Worm (Caenorhabditis elegans) whole organism, midembryonic: ENCODE data around the gene art-1.

Source experiments
- T22C8.4 ChIP-seq: fragments of 200-800 bp; sonication (Bioruptor generic); IDR thresholded peaks from 2 replicates; pipeline ENCODE4 v1.3.6; 2022; ENCODE audit warnings: missing genetic modification characterization, missing compliant biosample characterization
- cog-1 ChIP-seq: sonication (generic microtip); optimal IDR thresholded peaks from 2 replicates; lab custom pipeline; 2016; ENCODE audit warnings: missing genetic modification characterization, missing compliant biosample characterization
- flt-1 ChIP-seq: fragments of 200-800 bp; sonication (Bioruptor generic); IDR thresholded peaks from 2 replicates; pipeline ENCODE4 v1.3.6; 2022; ENCODE audit warnings: missing genetic modification characterization, missing compliant biosample characterization
- klf-2 ChIP-seq: fragments of 200-800 bp; sonication (Bioruptor generic); conservative IDR thresholded peaks from 2 replicates; pipeline ENCODE4 v1.3.6; 2022; ENCODE audit warnings: missing genetic modification reagents, missing genetic modification characterization, missing compliant biosample characterization
- med-1 ChIP-seq: sonication (generic microtip); optimal IDR thresholded peaks from 2 replicates; lab custom pipeline; 2017; ENCODE audit warnings: missing genetic modification characterization, mild to moderate bottlenecking, missing compliant biosample characterization, antibody characterized with exemption, missing genetic modification reagents; ENCODE audit not compliant: insufficient read depth
- ref-1 ChIP-seq: fragments of 200-800 bp; sonication (Bioruptor generic); conservative IDR thresholded peaks from 2 replicates; pipeline ENCODE4 v1.3.6; 2022; ENCODE audit warnings: missing genetic modification reagents, missing genetic modification characterization, missing compliant biosample characterization
- tab-1 ChIP-seq: fragments of 200-800 bp; sonication (Bioruptor generic); IDR thresholded peaks from 2 replicates; pipeline ENCODE4 v1.3.6; 2022; ENCODE audit warnings: missing genetic modification characterization, missing compliant biosample characterization
- ztf-23 ChIP-seq: fragments of 200-800 bp; sonication (Bioruptor generic); IDR thresholded peaks from 2 replicates; pipeline ENCODE4 v1.3.6; 2022; ENCODE audit warnings: missing genetic modification reagents, missing genetic modification characterization, missing compliant biosample characterization
- ztf-29 ChIP-seq: fragments of 200-800 bp; sonication (Bioruptor generic); IDR thresholded peaks from 2 replicates; pipeline ENCODE4 v1.3.6; 2022; ENCODE audit warnings: missing genetic modification reagents, missing genetic modification characterization, missing compliant biosample characterization

art-1 gene

ce11 chrII:6958136-6958535, 13.9 kb downstream of the art-1 start:
- TF ChIP-seq flt-1 = no peak

DNA sequence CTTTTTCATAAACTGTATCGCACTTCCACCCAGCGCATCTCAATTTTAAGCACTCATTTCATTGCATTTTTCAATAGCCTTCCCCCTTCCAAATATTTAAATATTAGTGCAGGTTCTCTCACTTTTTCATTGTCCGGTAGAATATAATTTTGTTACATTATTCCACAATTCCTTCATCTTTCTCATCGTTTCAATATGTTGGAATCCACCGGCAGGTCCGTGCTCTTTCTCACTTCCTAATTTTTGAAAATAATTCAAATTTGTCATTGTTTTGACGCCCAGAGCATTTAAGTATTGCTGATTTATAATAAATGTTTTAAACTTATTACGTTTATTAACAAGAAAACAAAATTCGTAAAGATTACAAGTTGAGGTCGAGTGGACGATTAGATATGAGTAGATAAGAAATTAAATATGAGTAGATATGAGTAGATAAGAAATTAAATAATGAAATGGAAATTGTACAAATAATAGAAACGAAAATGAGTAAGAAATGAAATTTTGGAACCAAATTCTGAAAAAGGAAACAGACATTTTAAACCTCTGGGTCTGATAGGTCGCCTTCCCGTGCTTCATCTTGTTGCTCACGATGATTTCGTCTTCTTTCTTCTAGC, 16.8 kb downstream of the art-1 start:
- no peak for TF ChIP-seq ref-1 (GFP tag; lab: Robert Waterston, UW)
- no peak for TF ChIP-seq tab-1 (GFP tag; lab: Robert Waterston, UW)
- TF ChIP-seq T22C8.4 = no peak
- no peak for TF ChIP-seq cog-1
- no peak for TF ChIP-seq klf-2 (GFP tag; lab: Robert Waterston, UW)
- TF ChIP-seq med-1 (GFP tag; lab: Kevin White, UChicago) = no peak
- no peak for TF ChIP-seq ztf-29 (GFP tag; lab: Robert Waterston, UW)
- TF ChIP-seq ztf-23 (GFP tag; lab: Robert Waterston, UW) = no peak
- no peak for TF ChIP-seq flt-1

- peak; percentile 100 for TF ChIP-seq T22C8.4
- TF ChIP-seq ztf-29 (GFP tag; lab: Robert Waterston, UW) = no peak
- TF ChIP-seq klf-2 (GFP tag; lab: Robert Waterston, UW) = no peak
- no peak for TF ChIP-seq ztf-23 (GFP tag; lab: Robert Waterston, UW)
- no peak for TF ChIP-seq med-1 (GFP tag; lab: Kevin White, UChicago)
- TF ChIP-seq flt-1 = peak; percentile 70; the same call in 1 of the 2 replicates
- peak; percentile 91 for TF ChIP-seq cog-1
- no peak for TF ChIP-seq ref-1 (GFP tag; lab: Robert Waterston, UW)
- no peak for TF ChIP-seq tab-1 (GFP tag; lab: Robert Waterston, UW)
Observed at ce11 chrII:6951250-6951806, 20.7 kb downstream of the art-1 start, which contains the start of the genes malt-1 and ceh-38. Gene malt-1, minus strand, starts transcription at chrII:6951300. Gene ceh-38, plus strand, starts transcription at chrII:6951526.

DNA sequence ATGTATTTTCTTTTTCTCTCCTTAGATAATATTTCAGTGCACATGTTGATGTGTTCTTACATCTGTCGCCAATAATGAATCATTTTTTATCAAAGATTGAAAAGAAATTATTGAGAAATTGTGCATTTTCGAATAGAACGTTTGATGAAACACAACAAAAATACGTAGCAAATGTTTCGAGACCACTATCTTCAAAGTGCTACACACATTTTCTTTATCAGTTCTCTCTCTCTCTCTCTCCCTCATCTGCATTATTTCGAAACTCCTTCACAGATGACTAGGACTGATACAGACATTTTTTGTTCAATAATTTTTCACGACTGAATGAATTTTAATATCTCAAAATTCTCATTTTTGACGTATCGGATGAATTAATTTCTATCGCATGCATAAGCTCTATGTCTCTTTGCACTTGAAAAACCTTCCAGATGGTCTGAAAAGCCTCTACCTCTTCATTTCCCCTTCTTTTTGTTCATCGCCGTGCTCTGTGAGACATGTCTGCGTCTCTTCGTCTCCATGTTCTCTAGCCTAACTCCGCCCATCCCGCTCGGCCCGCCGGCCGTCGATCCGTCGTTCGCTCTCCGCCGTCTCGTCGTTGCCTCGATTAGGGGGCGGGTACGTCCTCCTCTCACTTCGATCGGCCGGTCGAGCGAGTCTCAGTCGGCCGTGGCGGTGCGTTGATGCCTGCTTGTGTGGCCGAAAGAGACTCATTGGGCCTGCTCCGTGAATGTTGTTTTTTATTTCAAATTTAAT, 28.6 kb downstream of the art-1 start:
- TF ChIP-seq ref-1 (GFP tag; lab: Robert Waterston, UW) = no peak
- TF ChIP-seq cog-1 = peak; percentile 64
- no peak for TF ChIP-seq klf-2 (GFP tag; lab: Robert Waterston, UW)
- 0 out of 2 replicates have a peak, but pooled peaks have one; percentile 12 for TF ChIP-seq tab-1 (GFP tag; lab: Robert Waterston, UW)
- peak; percentile 46; the same call in 1 of the 2 replicates for TF ChIP-seq T22C8.4
- no peak for TF ChIP-seq med-1 (GFP tag; lab: Kevin White, UChicago)
- TF ChIP-seq ztf-29 (GFP tag; lab: Robert Waterston, UW) = 0 out of 2 replicates have a peak, but pooled peaks have one; percentile 54
- no peak for TF ChIP-seq flt-1
- TF ChIP-seq ztf-23 (GFP tag; lab: Robert Waterston, UW) = 0 out of 2 replicates have a peak, but pooled peaks have one; percentile 21

- TF ChIP-seq ztf-29 (GFP tag; lab: Robert Waterston, UW) = no peak
- TF ChIP-seq ref-1 (GFP tag; lab: Robert Waterston, UW) = no peak
Observed at ce11 chrII:6941520-6941919, 30.5 kb downstream of the art-1 start.

DNA sequence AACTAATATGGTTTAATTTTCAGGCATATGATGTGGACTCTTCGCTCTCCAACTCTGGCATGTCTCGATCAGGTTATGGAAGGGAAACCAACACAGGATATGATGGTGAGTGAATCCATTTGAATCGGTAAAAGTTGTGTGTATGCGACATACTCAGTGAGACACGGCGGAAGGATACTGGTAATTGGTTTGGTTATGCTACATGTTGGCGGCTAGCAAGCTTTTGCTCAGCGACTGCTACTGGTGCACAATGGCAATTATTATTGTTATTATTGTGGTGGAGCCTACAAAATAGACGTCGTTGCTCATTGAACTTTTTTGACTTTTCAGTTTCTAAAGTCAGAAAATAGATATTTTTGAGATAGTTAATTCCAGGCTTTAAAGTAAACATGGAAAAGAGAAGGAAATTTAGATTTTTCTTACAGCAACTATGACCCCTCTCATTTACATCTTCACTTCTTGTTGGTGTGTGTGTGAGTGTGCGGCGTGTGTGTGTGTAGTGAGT, 31.3 kb downstream of the art-1 start:
- TF ChIP-seq ref-1 (GFP tag; lab: Robert Waterston, UW) (no peak), cog-1 (no peak), ztf-29 (GFP tag; lab: Robert Waterston, UW) (no peak), klf-2 (GFP tag; lab: Robert Waterston, UW) (no peak), flt-1 (no peak), ztf-23 (GFP tag; lab: Robert Waterston, UW) (no peak), med-1 (GFP tag; lab: Kevin White, UChicago) (no peak), tab-1 (GFP tag; lab: Robert Waterston, UW) (no peak), T22C8.4 (no peak)

ce11 chrII:6939873-6940272, 32.2 kb downstream of the art-1 start:
- TF ChIP-seq T22C8.4 (no peak), ztf-23 (GFP tag; lab: Robert Waterston, UW) (no peak), klf-2 (GFP tag; lab: Robert Waterston, UW) (no peak), flt-1 (0 out of 2 replicates have a peak, but pooled peaks have one; percentile 7), cog-1 (no peak), tab-1 (GFP tag; lab: Robert Waterston, UW) (peak; percentile 38; the same call in 1 of the 2 replicates), ref-1 (GFP tag; lab: Robert Waterston, UW) (no peak), ztf-29 (GFP tag; lab: Robert Waterston, UW) (no peak), med-1 (GFP tag; lab: Kevin White, UChicago) (no peak)

ce11 chrII:6937057-6937456, 35.0 kb downstream of the art-1 start:
- TF ChIP-seq med-1 (GFP tag; lab: Kevin White, UChicago) (peak; percentile 9), ztf-29 (GFP tag; lab: Robert Waterston, UW) (no peak)

ce11 chrII:6936528-6936927, 35.5 kb downstream of the art-1 start:
- TF ChIP-seq tab-1 (GFP tag; lab: Robert Waterston, UW) (no peak), ztf-23 (GFP tag; lab: Robert Waterston, UW) (no peak), ztf-29 (GFP tag; lab: Robert Waterston, UW) (no peak), klf-2 (GFP tag; lab: Robert Waterston, UW) (no peak), flt-1 (no peak), T22C8.4 (no peak), ref-1 (GFP tag; lab: Robert Waterston, UW) (no peak), med-1 (GFP tag; lab: Kevin White, UChicago) (no peak), cog-1 (no peak)
